Worm (Caenorhabditis elegans) whole organism, young adult: ENCODE measurements around the gene sru-25.

Source experiments
- B0035.1 ChIP-seq: sonication (generic microtip); optimal IDR thresholded peaks from 2 replicates; lab custom pipeline; 2016; ENCODE audit warnings: missing genetic modification characterization, mild to moderate bottlenecking, missing compliant biosample characterization, missing genotype, missing genetic modification reagents
- B0261.1 ChIP-seq: sonication (generic microtip); optimal IDR thresholded peaks from 2 replicates; lab custom pipeline; 2016; ENCODE audit warnings: mild to moderate bottlenecking, missing genetic modification characterization, moderate library complexity, missing compliant biosample characterization
- C17E4.6 ChIP-seq: fragments of 200-800 bp; sonication (Bioruptor generic); IDR thresholded peaks from 2 replicates; pipeline ENCODE4 v1.3.6; 2022; ENCODE audit warnings: missing genetic modification reagents, missing genetic modification characterization, missing compliant biosample characterization
- F33H1.4 ChIP-seq: fragments of 200-800 bp; sonication (Bioruptor generic); IDR thresholded peaks from 2 replicates; pipeline ENCODE4 v1.3.6; 2022; ENCODE audit warnings: missing genetic modification reagents, missing genetic modification characterization, missing compliant biosample characterization
- F37B4.10 ChIP-seq: fragments of 200-800 bp; sonication (Bioruptor generic); IDR thresholded peaks from 2 replicates; pipeline ENCODE4 v1.3.6; 2022; ENCODE audit warnings: missing genetic modification characterization, missing compliant biosample characterization
- F49E8.2 ChIP-seq: sonication (generic microtip); optimal IDR thresholded peaks from 3 replicates; lab custom pipeline; 2017; ENCODE audit warnings: missing genetic modification characterization, mild to moderate bottlenecking, missing compliant biosample characterization, antibody characterized with exemption, moderate library complexity; ENCODE audit not compliant: insufficient read depth
- F55B11.4 ChIP-seq: sonication (generic microtip); optimal IDR thresholded peaks from 2 replicates; lab custom pipeline; 2016; ENCODE audit warnings: missing compliant biosample characterization, missing genetic modification characterization, borderline replicate concordance; ENCODE audit not compliant: insufficient read depth
- F57C9.4 ChIP-seq: sonication (generic microtip); optimal IDR thresholded peaks from 2 replicates; lab custom pipeline; 2017; ENCODE audit warnings: mild to moderate bottlenecking, missing genetic modification characterization, missing compliant biosample characterization
- K11D2.4 ChIP-seq: fragments of 200-800 bp; sonication (Bioruptor generic); IDR thresholded peaks from 2 replicates; pipeline ENCODE4 v1.3.6; 2022; ENCODE audit warnings: missing genetic modification reagents, missing genetic modification characterization, missing compliant biosample characterization
- K12H6.12 ChIP-seq: fragments of 200-800 bp; sonication (Bioruptor generic); optimal IDR thresholded peaks from 2 replicates; lab custom pipeline; 2018; ENCODE audit warnings: mild to moderate bottlenecking, missing genetic modification characterization, missing compliant biosample characterization
- Y53F4B.3 ChIP-seq: fragments of 200-800 bp; sonication (Bioruptor generic); IDR thresholded peaks from 2 replicates; pipeline ENCODE4 v1.3.6; 2022; ENCODE audit warnings: missing genetic modification reagents, missing genetic modification characterization, missing compliant biosample characterization
- Y79H2A.3 ChIP-seq: fragments of 200-800 bp; sonication (Bioruptor generic); conservative IDR thresholded peaks from 2 replicates; pipeline ENCODE4 v1.3.6; 2022; ENCODE audit warnings: missing genetic modification reagents, missing genetic modification characterization, missing compliant biosample characterization
- atf-7 ChIP-seq: sonication (generic microtip); optimal IDR thresholded peaks from 2 replicates; lab custom pipeline; 2017; ENCODE audit warnings: mild to moderate bottlenecking, missing genetic modification characterization, missing compliant biosample characterization
- cebp-1 ChIP-seq, 2 experiments: fragments of 200-800 bp in 1 of 2; sonication (Bioruptor generic) in 1 of 2; sonication (generic microtip) in 1 of 2; IDR thresholded peaks in 1 of 2; optimal IDR thresholded peaks in 1 of 2; 2 replicates each; pipeline versions ENCODE4 v1.3.6 to Lab custom; 2017 to 2022; ENCODE audit warnings: missing compliant biosample characterization in 2 of 2, missing genetic modification characterization in 2 of 2, mild to moderate bottlenecking in 1 of 2, missing genetic modification reagents in 1 of 2, moderate library complexity in 1 of 2
- ceh-100 ChIP-seq: fragments of 200-800 bp; sonication (Bioruptor generic); IDR thresholded peaks from 2 replicates; pipeline ENCODE4 v1.3.6; 2022; ENCODE audit warnings: missing genetic modification reagents, missing genetic modification characterization, missing compliant biosample characterization
- ceh-27 ChIP-seq: fragments of 200-800 bp; sonication (Bioruptor generic); optimal IDR thresholded peaks from 2 replicates; lab custom pipeline; 2018; ENCODE audit warnings: mild to moderate bottlenecking, missing genetic modification characterization, moderate library complexity, missing compliant biosample characterization
- ceh-91 ChIP-seq: fragments of 200-800 bp; sonication (Bioruptor generic); IDR thresholded peaks from 2 replicates; pipeline ENCODE4 v1.3.6; 2022; ENCODE audit warnings: missing genetic modification reagents, missing genetic modification characterization, missing compliant biosample characterization
- him-1 ChIP-seq: sonication (generic microtip); optimal IDR thresholded peaks from 2 replicates; lab custom pipeline; 2016; ENCODE audit warnings: missing genotype, missing genetic modification reagents, missing genetic modification characterization, missing compliant biosample characterization
- lag-1 ChIP-seq: fragments of 200-800 bp; sonication (Bioruptor generic); IDR thresholded peaks from 2 replicates; pipeline ENCODE4 v1.3.6; 2022; ENCODE audit warnings: missing genetic modification reagents, missing genetic modification characterization, missing compliant biosample characterization
- let-607 ChIP-seq, 2 experiments: fragments of 200-800 bp in 1 of 2; sonication (Bioruptor generic) in 1 of 2; sonication (generic microtip) in 1 of 2; optimal IDR thresholded peaks; 2 replicates each; lab custom pipeline; 2016 to 2018; ENCODE audit warnings: mild to moderate bottlenecking in 2 of 2, missing compliant biosample characterization in 2 of 2, missing genetic modification characterization in 2 of 2, moderate library complexity in 2 of 2, missing genotype in 1 of 2
- lir-1 ChIP-seq: fragments of 200-800 bp; sonication (Bioruptor generic); conservative IDR thresholded peaks from 2 replicates; pipeline ENCODE4 v1.3.6; 2022; ENCODE audit warnings: missing genetic modification reagents, missing genetic modification characterization, missing compliant biosample characterization
- madf-3 ChIP-seq: fragments of 200-800 bp; sonication (Bioruptor generic); IDR thresholded peaks from 2 replicates; pipeline ENCODE4 v1.3.6; 2022; ENCODE audit warnings: missing genetic modification reagents, missing genetic modification characterization, missing compliant biosample characterization
- madf-8 ChIP-seq: fragments of 200-800 bp; sonication (Bioruptor generic); conservative IDR thresholded peaks from 2 replicates; pipeline ENCODE4 v1.3.6; 2022; ENCODE audit warnings: missing genetic modification reagents, missing genetic modification characterization, missing compliant biosample characterization
- mcd-1 ChIP-seq: fragments of 200-800 bp; sonication (Bioruptor generic); IDR thresholded peaks from 2 replicates; pipeline ENCODE4 v1.3.6; 2022; ENCODE audit warnings: missing genetic modification reagents, missing genetic modification characterization, missing compliant biosample characterization
- mel-28 ChIP-seq: sonication (generic microtip); optimal IDR thresholded peaks from 2 replicates; lab custom pipeline; 2016; ENCODE audit warnings: borderline replicate concordance, mild to moderate bottlenecking, missing genetic modification characterization, missing compliant biosample characterization
- nhr-80 ChIP-seq: sonication (generic microtip); optimal IDR thresholded peaks from 2 replicates; lab custom pipeline; 2016; ENCODE audit warnings: missing genetic modification characterization, missing compliant biosample characterization
- sdz-38 ChIP-seq: sonication (generic microtip); optimal IDR thresholded peaks from 2 replicates; lab custom pipeline; 2016; ENCODE audit warnings: missing genotype, missing genetic modification characterization, missing compliant biosample characterization
- sea-2 ChIP-seq: fragments of 200-800 bp; sonication (Bioruptor generic); IDR thresholded peaks from 2 replicates; pipeline ENCODE4 v1.3.6; 2022; ENCODE audit warnings: missing genetic modification characterization, missing compliant biosample characterization
- snpc-1.1 ChIP-seq: sonication (generic microtip); optimal IDR thresholded peaks from 2 replicates; lab custom pipeline; 2017; ENCODE audit warnings: missing genetic modification characterization, mild to moderate bottlenecking, missing compliant biosample characterization, antibody characterized with exemption, moderate library complexity, missing genotype, missing genetic modification reagents; ENCODE audit not compliant: insufficient read depth
- snpc-4 ChIP-seq, 5 experiments: fragments of 150-350 bp in 1 of 5; sonication (generic microtip) in 4 of 5; optimal IDR thresholded peaks; 2 replicates each; lab custom pipeline; 2014 to 2018; ENCODE audit warnings: missing genetic modification characterization in 5 of 5, missing biosample characterization in 3 of 5, antibody characterized with exemption in 2 of 5, mild to moderate bottlenecking in 2 of 5, missing compliant biosample characterization in 2 of 5, missing genotype in 2 of 5, moderate library complexity in 2 of 5, missing genetic modification reagents in 1 of 5
- zfh-2 ChIP-seq: fragments of 200-800 bp; sonication (Bioruptor generic); conservative IDR thresholded peaks from 2 replicates; pipeline ENCODE4 v1.3.6; 2022; ENCODE audit warnings: missing genetic modification reagents, missing genetic modification characterization, missing compliant biosample characterization
- zim-3 ChIP-seq: sonication (generic microtip); optimal IDR thresholded peaks from 2 replicates; lab custom pipeline; 2017; ENCODE audit warnings: mild to moderate bottlenecking, missing genetic modification characterization, moderate library complexity, missing compliant biosample characterization
- ztf-18 ChIP-seq: sonication (generic microtip); optimal IDR thresholded peaks from 2 replicates; lab custom pipeline; 2016; ENCODE audit warnings: missing genotype, mild to moderate bottlenecking, missing genetic modification characterization, missing compliant biosample characterization
- ztf-6 ChIP-seq: fragments of 200-800 bp; sonication (Bioruptor generic); IDR thresholded peaks from 2 replicates; pipeline ENCODE4 v1.3.6; 2022; ENCODE audit warnings: missing genetic modification reagents, missing genetic modification characterization, missing compliant biosample characterization

sru-25 gene

DNA sequence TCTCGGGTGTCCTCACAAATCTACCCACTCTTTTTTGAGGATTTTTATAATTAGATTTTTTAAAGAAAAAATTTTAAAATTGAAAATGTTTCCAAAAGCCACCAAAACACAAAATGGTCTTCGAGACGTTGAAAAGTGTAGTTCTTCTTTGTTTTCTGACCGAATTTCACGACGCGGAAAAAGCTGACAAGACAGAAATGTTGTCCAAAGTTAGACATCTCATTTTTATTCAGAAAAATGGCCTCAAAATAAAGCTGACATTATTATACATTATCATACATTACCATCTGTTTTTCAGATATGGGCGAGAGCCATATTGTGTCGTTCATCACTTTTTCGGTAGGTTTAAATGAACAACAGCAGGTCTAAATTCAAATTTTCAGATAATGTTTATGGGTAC lies 5.5 kb upstream of the sru-25 start, which contains the start of gene srx-22:
Gene srx-22 (plus strand): TSS at position 301 of the 400 bp plus-strand sequence.
- TF ChIP-seq K11D2.4 (GFP tag; lab: Robert Waterston, UW): no peak
- no peak for TF ChIP-seq K12H6.12
- TF ChIP-seq ztf-6 (GFP tag; lab: Robert Waterston, UW): no peak
- TF ChIP-seq Y53F4B.3: no peak
- no peak for TF ChIP-seq C17E4.6
- TF ChIP-seq cebp-1 (GFP tag; IDR thresholded peaks at IDR 0.05; lab: Robert Waterston, UW): no peak
- TF ChIP-seq cebp-1 (tag; optimal IDR thresholded peaks at IDR 0.05; lab: Kevin White, UChicago): no peak
- no peak for TF ChIP-seq zim-3 (tag; lab: Kevin White, UChicago)
- no peak for TF ChIP-seq him-1 (tag; lab: Kevin White, UChicago)
- no peak for TF ChIP-seq F37B4.10 (GFP tag; lab: Robert Waterston, UW)
- no peak for TF ChIP-seq sea-2
- no peak for TF ChIP-seq sdz-38 (tag; lab: Kevin White, UChicago)
- no peak for TF ChIP-seq ceh-100 (GFP tag; lab: Robert Waterston, UW)
- TF ChIP-seq madf-8 (GFP tag; lab: Robert Waterston, UW): no peak
- no peak for TF ChIP-seq F33H1.4
- TF ChIP-seq let-607 (tag; optimal IDR thresholded peaks at IDR 0.05; lab: Kevin White, UChicago): no peak
- no peak for TF ChIP-seq ceh-27 (GFP tag; lab: Kevin White, UChicago)
- TF ChIP-seq F49E8.2 (tag; lab: Kevin White, UChicago): no peak
- TF ChIP-seq madf-3: no peak
- no peak for TF ChIP-seq zfh-2 (GFP tag; lab: Robert Waterston, UW)
- no peak for TF ChIP-seq B0035.1 (tag; lab: Kevin White, UChicago)

DNA sequence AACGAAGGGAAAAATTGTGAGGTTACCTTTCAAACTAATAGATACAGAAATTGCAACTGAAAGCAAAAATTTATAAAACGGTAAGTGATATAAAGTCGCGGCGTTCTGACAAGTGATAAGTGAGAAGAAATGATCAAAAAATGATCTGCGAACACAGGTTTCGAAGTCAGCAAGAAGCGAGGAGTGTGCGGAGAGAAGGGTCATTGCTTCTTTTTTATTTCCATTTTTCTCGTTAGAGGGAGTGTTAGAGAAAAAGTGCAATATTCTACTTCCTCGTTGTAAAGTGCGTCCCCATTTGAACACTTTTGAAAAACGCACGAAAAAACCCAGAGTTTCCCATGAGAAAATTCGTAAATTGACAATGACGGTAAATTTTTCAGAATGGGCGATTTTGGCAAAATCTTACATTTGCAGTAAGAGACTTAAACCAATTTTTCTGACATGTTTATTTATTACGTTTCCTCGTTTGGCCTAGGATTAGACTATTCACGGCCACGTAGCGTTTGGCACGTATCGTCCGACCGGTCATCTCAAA lies 2.5 kb upstream of the sru-25 start, which contains the start of the genes fbxa-72 and srx-21:
Gene fbxa-72 (minus strand): TSS at position 204 of the 535 bp plus-strand sequence.
Gene srx-21 (plus strand): TSS at position 485 of the 535 bp plus-strand sequence.
- TF ChIP-seq ztf-18 (tag; lab: Kevin White, UChicago) (no peak), F57C9.4 (no peak), nhr-80 (peak; percentile 69)

DNA sequence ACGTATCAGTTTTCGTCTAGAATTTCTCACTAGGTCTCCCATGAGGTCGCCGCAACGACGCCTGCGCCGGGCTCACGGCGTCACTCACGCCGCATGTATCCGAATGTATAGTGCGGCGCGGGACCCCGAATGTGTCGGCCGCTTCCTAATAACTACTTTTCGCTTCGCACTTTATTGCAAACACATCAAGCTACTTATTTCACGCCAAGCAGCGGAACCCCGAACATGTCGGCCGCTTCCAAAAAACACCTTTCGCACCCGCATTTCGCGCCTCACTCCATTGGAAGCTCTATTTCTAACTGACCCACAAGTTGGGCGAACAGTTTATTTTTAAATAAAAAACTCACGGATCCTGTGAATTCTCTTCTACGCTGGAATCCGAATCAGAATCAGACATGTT lies 2.0 kb upstream of the sru-25 start:
- TF ChIP-seq atf-7 (tag; lab: Kevin White, UChicago) (no peak), mel-28 (tag; lab: Kevin White, UChicago) (no peak), mcd-1 (GFP tag; lab: Robert Waterston, UW) (no peak), lag-1 (GFP tag; lab: Robert Waterston, UW) (no peak), snpc-4 (GFP tag; optimal IDR thresholded peaks at IDR 0.05; lab: Kevin White, UChicago) (no peak), snpc-4 (tag; optimal IDR thresholded peaks at IDR 0.05; lab: Kevin White, UChicago) (peak in 2 of 4 experiments; percentile 78 to 88), B0261.1 (tag; lab: Kevin White, UChicago) (no peak), zfh-2 (GFP tag; lab: Robert Waterston, UW) (0 out of 2 replicates have a peak, but pooled peaks have one; percentile 42), F55B11.4 (no peak), lir-1 (GFP tag; lab: Robert Waterston, UW) (no peak), Y79H2A.3 (GFP tag; lab: Robert Waterston, UW) (no peak), snpc-1.1 (tag; lab: Kevin White, UChicago) (peak; percentile 54), ceh-91 (no peak)
